Worm (Caenorhabditis elegans): ENCODE measurements around the gene rps-9.

rps-9 gene

DNA sequence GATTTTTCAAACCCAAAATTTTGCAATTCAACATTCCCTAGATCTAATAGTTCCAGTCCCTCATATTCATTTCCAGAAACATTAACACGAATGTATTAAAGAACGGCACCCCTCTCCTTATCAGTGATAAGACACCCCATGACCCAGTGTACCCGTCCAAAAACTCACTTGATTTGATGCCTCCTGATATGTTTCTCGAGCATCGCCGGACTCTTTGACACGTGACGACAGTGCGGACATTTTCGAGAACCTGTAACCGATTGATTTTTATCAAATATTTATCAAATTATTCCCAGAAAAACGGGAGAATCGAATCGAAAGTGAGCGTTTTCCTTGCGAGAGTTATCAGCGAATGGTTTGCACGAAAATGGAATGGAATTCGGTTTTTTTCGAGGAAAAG is 24.8 kb upstream of the rps-9 start:
- TF ChIP-seq sdc-2 (tag; optimal IDR thresholded peaks at IDR 0.05) (no peak), hlh-30 (tag; optimal IDR thresholded peaks at IDR 0.05; ENCODE audit: insufficient read depth) (peak; percentile 26), elt-2 (tag; optimal IDR thresholded peaks at IDR 0.05) (peak; percentile 80), sox-4 (tag; optimal IDR thresholded peaks at IDR 0.05) (no peak)

- TF ChIP-seq hlh-8 (tag; optimal IDR thresholded peaks at IDR 0.05) (no peak), ceh-31 (tag; optimal IDR thresholded peaks at IDR 0.05) (no peak), K09A11.1 (tag; optimal IDR thresholded peaks at IDR 0.05; ENCODE audit: insufficient read depth) (no peak), nfya-1 (tag; optimal IDR thresholded peaks at IDR 0.05) (no peak), sdc-2 (tag; optimal IDR thresholded peaks at IDR 0.05) (no peak), nhr-232 (tag; optimal IDR thresholded peaks at IDR 0.05) (no peak), ztf-16 (tag; optimal IDR thresholded peaks at IDR 0.05) (no peak), C38D4.7 (GFP tag; optimal IDR thresholded peaks at IDR 0.05) (no peak), ceh-6 (GFP tag; optimal IDR thresholded peaks at IDR 0.05) (no peak), pha-4 (tag; optimal IDR thresholded peaks at IDR 0.05) (no peak), syd-9 (tag; optimal IDR thresholded peaks at IDR 0.05) (no peak), lim-6 (tag; optimal IDR thresholded peaks at IDR 0.05) (no peak), tbx-2 (tag; optimal IDR thresholded peaks at IDR 0.05) (no peak), unc-3 (GFP tag; conservative IDR thresholded peaks at IDR 0.05) (no peak), unc-3 (tag; optimal IDR thresholded peaks at IDR 0.05) (no peak)
These were observed 23.9 kb upstream of the rps-9 start for ce11 chrII:11149866-11150685.

DNA sequence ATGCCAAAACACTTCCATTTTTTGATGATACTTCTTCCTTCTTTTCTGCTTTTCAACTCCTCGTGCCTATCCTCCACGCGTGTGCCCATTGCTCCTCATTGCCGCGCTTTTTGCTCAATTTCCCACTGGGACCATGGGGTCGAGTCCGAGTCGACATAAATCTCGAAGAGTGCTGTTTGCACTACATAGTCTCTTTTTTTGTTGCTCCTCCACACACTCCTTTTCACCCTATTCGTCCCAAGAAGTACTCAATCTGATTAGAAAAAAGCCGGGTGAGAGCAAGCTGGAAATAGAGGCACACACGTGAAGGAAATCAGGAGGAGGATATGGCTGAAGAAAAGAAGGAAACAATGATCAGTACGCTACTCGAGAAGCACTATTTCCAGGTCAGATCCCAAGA is 16.4 kb upstream of the rps-9 start, which contains the start of gene arrd-6:
TSS of gene arrd-6 (plus strand) at position 169 of the 400 bp plus-strand sequence.
- TF ChIP-seq unc-42 (tag; optimal IDR thresholded peaks at IDR 0.05) (no peak), Y22D7AL.16 (tag; optimal IDR thresholded peaks at IDR 0.05) (no peak), ref-2 (tag; optimal IDR thresholded peaks at IDR 0.05) (no peak), dmd-4 (tag; optimal IDR thresholded peaks at IDR 0.05; ENCODE audit: borderline replicate concordance) (no peak), elt-4 (tag; optimal IDR thresholded peaks at IDR 0.05) (no peak), ttx-3 (tag; optimal IDR thresholded peaks at IDR 0.05) (no peak), madf-2 (tag; optimal IDR thresholded peaks at IDR 0.05) (no peak), che-1 (tag; optimal IDR thresholded peaks at IDR 0.05) (no peak), ceh-2 (tag; optimal IDR thresholded peaks at IDR 0.05) (no peak), ztf-16 (tag; optimal IDR thresholded peaks at IDR 0.05) (no peak), pros-1 (tag; optimal IDR thresholded peaks at IDR 0.05) (no peak), ceh-31 (tag; optimal IDR thresholded peaks at IDR 0.05) (no peak), pat-9 (tag; optimal IDR thresholded peaks at IDR 0.05) (no peak), hlh-6 (tag; optimal IDR thresholded peaks at IDR 0.05) (no peak), fkh-6 (tag; optimal IDR thresholded peaks at IDR 0.05) (no peak)

- no peak for TF ChIP-seq K09A11.1 (tag; optimal IDR thresholded peaks at IDR 0.05; ENCODE audit: insufficient read depth)
- no peak for TF ChIP-seq nfya-1 (tag; optimal IDR thresholded peaks at IDR 0.05)
- no peak for TF ChIP-seq ttx-3 (tag; optimal IDR thresholded peaks at IDR 0.05)
- TF ChIP-seq zip-5 (tag; optimal IDR thresholded peaks at IDR 0.05) = no peak
- TF ChIP-seq unc-86 (tag; optimal IDR thresholded peaks at IDR 0.05) = no peak
These were observed 14.0 kb upstream of the rps-9 start, which contains the start of gene F40F8.4 for ce11 chrII:11140140-11140539. Gene F40F8.4, minus strand, starts transcription at chrII:11140240.

ce11 chrII:11135773-11136172 is 9.6 kb upstream of the rps-9 start:
- no peak for TF ChIP-seq rnt-1 (tag; optimal IDR thresholded peaks at IDR 0.05)
- no peak for TF ChIP-seq ets-4 (tag; optimal IDR thresholded peaks at IDR 0.05)
- peak; percentile 76 for TF ChIP-seq unc-55 (GFP tag; optimal IDR thresholded peaks at IDR 0.05)
- TF ChIP-seq C08G9.2 (tag; optimal IDR thresholded peaks at IDR 0.05) = no peak
- TF ChIP-seq ttx-3 (tag; optimal IDR thresholded peaks at IDR 0.05) = no peak
- no peak for TF ChIP-seq sdc-2 (tag; optimal IDR thresholded peaks at IDR 0.05)
- TF ChIP-seq gmeb-2 (tag; optimal IDR thresholded peaks at IDR 0.05) = no peak
- TF ChIP-seq pqm-1 (tag; optimal IDR thresholded peaks at IDR 0.05) = no peak
